Worm (Caenorhabditis elegans) whole organism, late embryonic: ENCODE results near the gene fbxa-134.

Experiments
- ceh-31 ChIP-seq: sonication (generic microtip); optimal IDR thresholded peaks from 2 replicates; lab custom pipeline; 2016; ENCODE audit warnings: missing genetic modification characterization, missing compliant biosample characterization
- ets-4 ChIP-seq: sonication (generic microtip); optimal IDR thresholded peaks from 2 replicates; lab custom pipeline; 2016; ENCODE audit warnings: missing genetic modification characterization, missing compliant biosample characterization
- eyg-1 ChIP-seq: sonication (generic microtip); optimal IDR thresholded peaks from 2 replicates; lab custom pipeline; 2016; ENCODE audit warnings: missing genotype, missing genetic modification characterization, missing compliant biosample characterization
- nhr-11 ChIP-seq: fragments of 150-350 bp; optimal IDR thresholded peaks from 2 replicates; lab custom pipeline; 2014; ENCODE audit warnings: missing biosample characterization, missing genetic modification characterization
- pha-2 ChIP-seq: sonication (generic microtip); optimal IDR thresholded peaks from 2 replicates; lab custom pipeline; 2017; ENCODE audit warnings: mild to moderate bottlenecking, missing genetic modification characterization, missing compliant biosample characterization
- pha-4 ChIP-seq: fragments of 150-350 bp; optimal IDR thresholded peaks from 2 replicates; lab custom pipeline; 2018; ENCODE audit warnings: missing biosample characterization, missing genetic modification reagents, missing genetic modification characterization
- pqm-1 ChIP-seq: sonication (generic microtip); optimal IDR thresholded peaks from 2 replicates; lab custom pipeline; 2016; ENCODE audit warnings: missing genetic modification characterization, missing compliant biosample characterization
- unc-3 ChIP-seq, 2 experiments: fragments of 200-800 bp in 1 of 2; sonication (Bioruptor generic) in 1 of 2; sonication (generic microtip) in 1 of 2; conservative IDR thresholded peaks in 1 of 2; optimal IDR thresholded peaks in 1 of 2; 2 replicates each; pipeline versions ENCODE4 v1.3.6 to Lab custom; 2016 to 2022; ENCODE audit warnings: missing compliant biosample characterization in 2 of 2, missing genetic modification characterization in 2 of 2, missing genetic modification reagents in 1 of 2
- unc-86 ChIP-seq: sonication (generic microtip); optimal IDR thresholded peaks from 2 replicates; lab custom pipeline; 2016; ENCODE audit warnings: missing genetic modification characterization, missing compliant biosample characterization

ce11 chrV:17339349-17339748, 13.3 kb downstream of the fbxa-134 start:
- TF ChIP-seq nhr-11 (tag; lab: Kevin White, UChicago): no peak
- TF ChIP-seq pha-4 (tag; lab: Kevin White, UChicago): no peak
- no peak for TF ChIP-seq unc-86 (tag; lab: Kevin White, UChicago)
- TF ChIP-seq ceh-31: no peak
- TF ChIP-seq pha-2: no peak
- TF ChIP-seq eyg-1 (tag; lab: Kevin White, UChicago): no peak
- TF ChIP-seq pqm-1 (tag; lab: Kevin White, UChicago): no peak
- no peak for TF ChIP-seq unc-3 (GFP tag; conservative IDR thresholded peaks at IDR 0.05; lab: Robert Waterston, UW)
- TF ChIP-seq unc-3 (tag; optimal IDR thresholded peaks at IDR 0.05; lab: Kevin White, UChicago): no peak
- TF ChIP-seq ets-4 (tag; lab: Kevin White, UChicago): no peak
